Worm (Caenorhabditis elegans) whole organism, L1 larva: ENCODE measurements around the gene C14E2.4.
A peak's percentile ranks its signal among the peaks of the same experiment; 100 is the strongest.

Experiments
- C04F5.9 ChIP-seq: sonication (generic microtip); optimal IDR thresholded peaks from 2 replicates; lab custom pipeline; 2016; ENCODE audit warnings: missing genetic modification characterization, missing compliant biosample characterization
- Y116A8C.19 ChIP-seq: sonication (generic microtip); optimal IDR thresholded peaks from 2 replicates; lab custom pipeline; 2016; ENCODE audit warnings: missing compliant biosample characterization, missing genetic modification characterization, borderline replicate concordance
- aha-1 ChIP-seq: fragments of 150-350 bp; optimal IDR thresholded peaks from 2 replicates; lab custom pipeline; 2014; ENCODE audit warnings: missing biosample characterization, missing genetic modification characterization
- alr-1 ChIP-seq: fragments of 200-800 bp; sonication (Bioruptor generic); optimal IDR thresholded peaks from 2 replicates; lab custom pipeline; 2018; ENCODE audit warnings: borderline replicate concordance, mild to moderate bottlenecking, missing genetic modification characterization, missing compliant biosample characterization
- aly-2 ChIP-seq: fragments of 150-350 bp; optimal IDR thresholded peaks from 2 replicates; lab custom pipeline; 2014; ENCODE audit warnings: missing biosample characterization, missing genetic modification characterization
- ama-1 ChIP-seq: fragments of 150-350 bp; optimal IDR thresholded peaks from 2 replicates; lab custom pipeline; 2014
- blmp-1 ChIP-seq: fragments of 150-350 bp; optimal IDR thresholded peaks from 2 replicates; lab custom pipeline; 2014; ENCODE audit warnings: missing biosample characterization, missing genetic modification characterization
- ceh-63 ChIP-seq: fragments of 200-800 bp; sonication (Bioruptor generic); optimal IDR thresholded peaks from 2 replicates; lab custom pipeline; 2018; ENCODE audit warnings: mild to moderate bottlenecking, missing genetic modification characterization, missing compliant biosample characterization
- ceh-8 ChIP-seq: fragments of 200-800 bp; sonication (Bioruptor generic); optimal IDR thresholded peaks from 2 replicates; lab custom pipeline; 2018; ENCODE audit warnings: mild to moderate bottlenecking, missing genetic modification characterization, moderate library complexity, missing compliant biosample characterization
- ceh-82 ChIP-seq, 3 experiments: fragments of 150-350 bp in 1 of 3; sonication (generic microtip) in 2 of 3; optimal IDR thresholded peaks; 2 replicates each; lab custom pipeline; 2014 to 2017; ENCODE audit warnings: missing biosample characterization in 3 of 3, missing genetic modification characterization in 3 of 3
- ceh-88 ChIP-seq: fragments of 200-800 bp; sonication (Bioruptor generic); IDR thresholded peaks from 2 replicates; pipeline ENCODE4 v1.3.6; 2022; ENCODE audit warnings: missing genetic modification characterization, missing compliant biosample characterization
- ceh-90 ChIP-seq: sonication (generic microtip); optimal IDR thresholded peaks from 2 replicates; lab custom pipeline; 2016; ENCODE audit warnings: missing genetic modification characterization, missing compliant biosample characterization
- efl-1 ChIP-seq, 4 experiments: fragments of 150-350 bp; optimal IDR thresholded peaks in 3 of 4; peaks in 1 of 4; 1 replicate in 1 of 4; 2 replicates in 3 of 4; lab custom pipeline; 2014; ENCODE audit warnings: missing biosample characterization in 2 of 4, missing genetic modification characterization in 2 of 4, missing genetic modification reagents in 2 of 4
- egl-13 ChIP-seq: sonication (generic microtip); optimal IDR thresholded peaks from 2 replicates; lab custom pipeline; 2016; ENCODE audit warnings: missing genotype, missing genetic modification reagents, missing genetic modification characterization, missing compliant biosample characterization
- elt-2 ChIP-seq: sonication (generic microtip); optimal IDR thresholded peaks from 2 replicates; lab custom pipeline; 2016; ENCODE audit warnings: missing genetic modification characterization, mild to moderate bottlenecking, inconsistent platforms, missing compliant biosample characterization, missing genetic modification reagents
- ets-5 ChIP-seq: fragments of 200-800 bp; sonication (Bioruptor generic); IDR thresholded peaks from 2 replicates; pipeline ENCODE4 v1.3.6; 2022; ENCODE audit warnings: missing genetic modification characterization, missing compliant biosample characterization
- fkh-10 ChIP-seq: sonication (generic microtip); optimal IDR thresholded peaks from 2 replicates; lab custom pipeline; 2017; ENCODE audit warnings: missing biosample characterization, missing genetic modification reagents, missing genetic modification characterization
- fos-1 ChIP-seq: fragments of 150-350 bp; optimal IDR thresholded peaks from 2 replicates; lab custom pipeline; 2014; ENCODE audit warnings: missing biosample characterization, missing genetic modification characterization
- hlh-17 ChIP-seq: fragments of 200-800 bp; sonication (Bioruptor generic); optimal IDR thresholded peaks from 2 replicates; lab custom pipeline; 2018; ENCODE audit warnings: missing genetic modification characterization, mild to moderate bottlenecking, missing compliant biosample characterization, moderate library complexity, borderline replicate concordance
- hlh-4 ChIP-seq: sonication (generic microtip); optimal IDR thresholded peaks from 2 replicates; lab custom pipeline; 2016; ENCODE audit warnings: mild to moderate bottlenecking, missing genetic modification characterization, missing compliant biosample characterization
- hpl-2 ChIP-seq: fragments of 150-350 bp; optimal IDR thresholded peaks from 2 replicates; lab custom pipeline; 2014; ENCODE audit warnings: missing biosample characterization, missing genetic modification reagents, missing genetic modification characterization
- irx-1 ChIP-seq: sonication (generic microtip); optimal IDR thresholded peaks from 2 replicates; lab custom pipeline; 2016; ENCODE audit warnings: missing genetic modification characterization, missing compliant biosample characterization
- jun-1 ChIP-seq: fragments of 150-350 bp; optimal IDR thresholded peaks from 2 replicates; lab custom pipeline; 2014; ENCODE audit warnings: missing biosample characterization, missing genetic modification reagents, missing genetic modification characterization
- lin-13 ChIP-seq: fragments of 150-350 bp; optimal IDR thresholded peaks from 2 replicates; lab custom pipeline; 2014; ENCODE audit warnings: missing biosample characterization, missing genetic modification reagents, missing genetic modification characterization
- lin-15B ChIP-seq: fragments of 150-350 bp; sonication (generic microtip); optimal IDR thresholded peaks from 3 replicates; lab custom pipeline; 2014; ENCODE audit warnings: missing biosample characterization, missing genetic modification characterization
- lin-35 ChIP-seq, 2 experiments: fragments of 150-350 bp; optimal IDR thresholded peaks; 2 replicates each; lab custom pipeline; 2014; ENCODE audit warnings: missing biosample characterization in 2 of 2, missing genetic modification characterization in 2 of 2, missing genetic modification reagents in 2 of 2
- lsy-2 ChIP-seq, 2 experiments: fragments of 150-350 bp; optimal IDR thresholded peaks; 2 replicates each; lab custom pipeline; 2014; ENCODE audit warnings: missing biosample characterization in 2 of 2, missing genetic modification characterization in 2 of 2
- mab-9 ChIP-seq: fragments of 200-800 bp; sonication (Bioruptor generic); IDR thresholded peaks from 2 replicates; pipeline ENCODE4 v1.3.6; 2022; ENCODE audit warnings: missing genetic modification reagents, missing genetic modification characterization, missing compliant biosample characterization
- mdl-1 ChIP-seq, 2 experiments: fragments of 150-350 bp; optimal IDR thresholded peaks; 2 replicates each; lab custom pipeline; 2014 to 2017; ENCODE audit warnings: missing biosample characterization in 2 of 2, missing genetic modification characterization in 2 of 2, inconsistent platforms in 1 of 2
- mef-2 ChIP-seq: fragments of 150-350 bp; optimal IDR thresholded peaks from 2 replicates; lab custom pipeline; 2014; ENCODE audit warnings: missing biosample characterization, missing genetic modification characterization
- mep-1 ChIP-seq: fragments of 150-350 bp; optimal IDR thresholded peaks from 2 replicates; lab custom pipeline; 2014; ENCODE audit warnings: missing biosample characterization, missing genetic modification characterization
- nhr-11 ChIP-seq: fragments of 150-350 bp; optimal IDR thresholded peaks from 2 replicates; lab custom pipeline; 2014; ENCODE audit warnings: missing biosample characterization, missing genetic modification characterization
- nhr-20 ChIP-seq: sonication (generic microtip); optimal IDR thresholded peaks from 2 replicates; lab custom pipeline; 2016; ENCODE audit warnings: mild to moderate bottlenecking, missing genetic modification characterization, missing compliant biosample characterization
- nhr-237 ChIP-seq: fragments of 150-350 bp; optimal IDR thresholded peaks from 2 replicates; lab custom pipeline; 2014; ENCODE audit warnings: missing biosample characterization, missing genetic modification characterization
- nhr-28 ChIP-seq: fragments of 150-350 bp; optimal IDR thresholded peaks from 2 replicates; lab custom pipeline; 2014; ENCODE audit warnings: missing biosample characterization, missing genetic modification characterization
- nhr-76 ChIP-seq: sonication (generic microtip); optimal IDR thresholded peaks from 2 replicates; lab custom pipeline; 2017; ENCODE audit warnings: missing biosample characterization, missing genetic modification characterization
- nhr-77 ChIP-seq: fragments of 150-350 bp; optimal IDR thresholded peaks from 2 replicates; lab custom pipeline; 2014; ENCODE audit warnings: missing biosample characterization, missing genetic modification characterization
- nhr-84 ChIP-seq: sonication (generic microtip); optimal IDR thresholded peaks from 2 replicates; lab custom pipeline; 2017; ENCODE audit warnings: missing biosample characterization, missing genetic modification characterization
- nhr-85 ChIP-seq: sonication (generic microtip); peaks from one replicate; lab custom pipeline; 2016; ENCODE audit warnings: missing genetic modification characterization, inconsistent platforms, missing compliant biosample characterization
- nhr-90 ChIP-seq: sonication (generic microtip); optimal IDR thresholded peaks from 2 replicates; lab custom pipeline; 2016; ENCODE audit warnings: mild to moderate bottlenecking, missing genetic modification characterization, missing compliant biosample characterization; ENCODE audit not compliant: poor library complexity
- rnt-1 ChIP-seq: sonication (generic microtip); optimal IDR thresholded peaks from 2 replicates; lab custom pipeline; 2016; ENCODE audit warnings: mild to moderate bottlenecking, missing genetic modification characterization, moderate library complexity, missing compliant biosample characterization
- skn-1 ChIP-seq: fragments of 150-350 bp; optimal IDR thresholded peaks from 2 replicates; lab custom pipeline; 2014; ENCODE audit warnings: missing biosample characterization, missing genetic modification characterization
- snu-23 ChIP-seq: sonication (generic microtip); optimal IDR thresholded peaks from 2 replicates; lab custom pipeline; 2016; ENCODE audit warnings: missing genetic modification characterization, missing compliant biosample characterization
- sptf-1 ChIP-seq: fragments of 150-350 bp; optimal IDR thresholded peaks from 2 replicates; lab custom pipeline; 2014; ENCODE audit warnings: missing biosample characterization, missing genetic modification characterization
- sup-37 ChIP-seq: fragments of 200-800 bp; sonication (Bioruptor generic); optimal IDR thresholded peaks from 2 replicates; lab custom pipeline; 2018; ENCODE audit warnings: mild to moderate bottlenecking, missing genetic modification characterization, missing compliant biosample characterization
- swsn-7 ChIP-seq: sonication (generic microtip); optimal IDR thresholded peaks from 2 replicates; lab custom pipeline; 2016; ENCODE audit warnings: missing genetic modification characterization, missing compliant biosample characterization
- tbx-2 ChIP-seq: sonication (generic microtip); optimal IDR thresholded peaks from 2 replicates; lab custom pipeline; 2016; ENCODE audit warnings: missing genetic modification characterization, missing compliant biosample characterization
- tlp-1 ChIP-seq: fragments of 150-350 bp; optimal IDR thresholded peaks from 2 replicates; lab custom pipeline; 2014; ENCODE audit warnings: missing biosample characterization, missing genetic modification characterization
- unc-130 ChIP-seq: fragments of 150-350 bp; optimal IDR thresholded peaks from 2 replicates; lab custom pipeline; 2017; ENCODE audit warnings: missing biosample characterization, missing genetic modification characterization, inconsistent platforms
- unc-86 ChIP-seq: sonication (generic microtip); optimal IDR thresholded peaks from 2 replicates; lab custom pipeline; 2016; ENCODE audit warnings: missing genetic modification characterization, missing compliant biosample characterization
- unc-98 ChIP-seq: fragments of 200-800 bp; sonication (Bioruptor generic); IDR thresholded peaks from 2 replicates; pipeline ENCODE4 v1.3.6; 2022; ENCODE audit warnings: missing genetic modification characterization, missing compliant biosample characterization
- ztf-4 ChIP-seq: fragments of 150-350 bp; optimal IDR thresholded peaks from 2 replicates; lab custom pipeline; 2014; ENCODE audit warnings: missing biosample characterization, missing genetic modification characterization

Gene C14E2.4

ce11 chrX:1845493-1845892 lies 24.4 kb upstream of the C14E2.4 start, which contains the start of gene T26C11.4 (continued):
- TF ChIP-seq unc-98 (GFP tag; lab: Robert Waterston, UW) (no peak), ztf-4 (tag; lab: Kevin White, UChicago) (no peak), egl-13 (tag; lab: Kevin White, UChicago) (peak; percentile 6), tbx-2 (tag; lab: Kevin White, UChicago) (peak; percentile 8), nhr-85 (tag; lab: Kevin White, UChicago) (no peak)

ce11 chrX:1837703-1838102 lies 16.6 kb upstream of the C14E2.4 start:
- TF ChIP-seq nhr-28 (tag; lab: Kevin White, UChicago) (no peak), lin-15B (tag; lab: Kevin White, UChicago) (no peak), unc-130 (tag; lab: Kevin White, UChicago) (no peak), rnt-1 (tag; lab: Kevin White, UChicago) (peak; percentile 68), unc-86 (no peak), fkh-10 (GFP tag; lab: Kevin White, UChicago) (no peak), nhr-11 (tag; lab: Kevin White, UChicago) (no peak), elt-2 (tag; lab: Kevin White, UChicago) (peak; percentile 32), ztf-4 (tag; lab: Kevin White, UChicago) (no peak), mep-1 (tag; lab: Kevin White, UChicago) (no peak), ceh-63 (GFP tag; lab: Kevin White, UChicago) (no peak), ceh-8 (GFP tag; lab: Kevin White, UChicago) (no peak), lsy-2 (tag; optimal IDR thresholded peaks at IDR 0.05; lab: Kevin White, UChicago) (peak in 1 of 2 experiments; percentile 16), lin-13 (GFP tag; lab: Kevin White, UChicago) (no peak), aly-2 (tag; lab: Kevin White, UChicago) (no peak), ceh-90 (tag; lab: Kevin White, UChicago) (no peak), nhr-20 (tag; lab: Kevin White, UChicago) (peak; percentile 40), fos-1 (tag; lab: Kevin White, UChicago) (no peak), mef-2 (tag; lab: Kevin White, UChicago) (no peak), ceh-82 (tag; optimal IDR thresholded peaks at IDR 0.05; lab: Kevin White, UChicago) (peak in 2 of 3 experiments; percentile 40 to 56), ama-1 (lab: Kevin White, UChicago) (no peak), alr-1 (tag; lab: Kevin White, UChicago) (no peak), hlh-4 (no peak), C04F5.9 (tag; lab: Kevin White, UChicago) (no peak), efl-1 (optimal IDR thresholded peaks at IDR 0.05; lab: Kevin White, UChicago) (peak in 1 of 2 experiments; percentile 21), efl-1 (GFP tag; optimal IDR thresholded peaks at IDR 0.05 in 1 of 2; lab: Kevin White, UChicago) (no peak), nhr-84 (tag; lab: Kevin White, UChicago) (no peak), jun-1 (tag; lab: Kevin White, UChicago) (no peak), tbx-2 (tag; lab: Kevin White, UChicago) (peak; percentile 25), hpl-2 (no peak), lin-35 (GFP tag; optimal IDR thresholded peaks at IDR 0.05; lab: Kevin White, UChicago) (peak in 1 of 2 experiments; percentile 64), blmp-1 (tag; lab: Kevin White, UChicago) (no peak), unc-98 (GFP tag; lab: Robert Waterston, UW) (no peak), Y116A8C.19 (tag; lab: Kevin White, UChicago) (no peak), ceh-88 (no peak), sptf-1 (tag; lab: Kevin White, UChicago) (no peak), skn-1 (tag; lab: Kevin White, UChicago) (peak; percentile 73), tlp-1 (no peak), ets-5 (GFP tag; lab: Robert Waterston, UW) (no peak), snu-23 (GFP tag; lab: Kevin White, UChicago) (peak; percentile 63), aha-1 (tag; lab: Kevin White, UChicago) (no peak), mab-9 (GFP tag; lab: Robert Waterston, UW) (no peak), nhr-77 (tag; lab: Kevin White, UChicago) (no peak), nhr-76 (tag; lab: Kevin White, UChicago) (no peak), mdl-1 (tag; optimal IDR thresholded peaks at IDR 0.05; lab: Kevin White, UChicago) (peak in 1 of 2 experiments; percentile 15), swsn-7 (tag; lab: Kevin White, UChicago) (peak; percentile 45), nhr-237 (tag; lab: Kevin White, UChicago) (no peak), hlh-17 (no peak), sup-37 (GFP tag; lab: Kevin White, UChicago) (no peak), nhr-90 (tag; lab: Kevin White, UChicago) (peak; percentile 67), irx-1 (tag; lab: Kevin White, UChicago) (no peak)
